Fruit fly (Drosophila melanogaster) whole organism, adult: ENCODE measurements around the gene CG32633.

ENCODE experiments used
- CG7101 ChIP-seq: fragments of 200-800 bp; sonication (Bioruptor generic); optimal IDR thresholded peaks from 2 replicates; lab custom pipeline; 2018; ENCODE audit warnings: missing biosample characterization, mild to moderate bottlenecking, missing genetic modification characterization, moderate library complexity
- kay ChIP-seq: fragments of 200-800 bp; sonication (Bioruptor generic); peaks from one replicate; lab custom pipeline; 2016; ENCODE audit warnings: missing biosample characterization, missing genetic modification characterization, borderline replicate concordance
- tj ChIP-seq: fragments of 200-800 bp; sonication (Bioruptor generic); optimal IDR thresholded peaks from 3 replicates; lab custom pipeline; 2017; ENCODE audit warnings: missing biosample characterization, mild to moderate bottlenecking, missing genetic modification characterization, moderate library complexity
- toe ChIP-seq: fragments of 200-800 bp; sonication (Bioruptor generic); optimal IDR thresholded peaks from 2 replicates; lab custom pipeline; 2016; ENCODE audit warnings: missing biosample characterization, missing genetic modification characterization

dm6 chrX:13527706-13528105 is 33.8 kb upstream of the CG32633 start, which contains the start of gene CG15754:
- TF ChIP-seq tj (GFP tag; lab: Kevin White, UChicago), result no peak
- no peak for TF ChIP-seq CG7101
- no peak for TF ChIP-seq toe (GFP tag; lab: Kevin White, UChicago)
- no peak for TF ChIP-seq kay
